Worm (Caenorhabditis elegans): ENCODE data around the gene sas-7.

Gene sas-7

DNA sequence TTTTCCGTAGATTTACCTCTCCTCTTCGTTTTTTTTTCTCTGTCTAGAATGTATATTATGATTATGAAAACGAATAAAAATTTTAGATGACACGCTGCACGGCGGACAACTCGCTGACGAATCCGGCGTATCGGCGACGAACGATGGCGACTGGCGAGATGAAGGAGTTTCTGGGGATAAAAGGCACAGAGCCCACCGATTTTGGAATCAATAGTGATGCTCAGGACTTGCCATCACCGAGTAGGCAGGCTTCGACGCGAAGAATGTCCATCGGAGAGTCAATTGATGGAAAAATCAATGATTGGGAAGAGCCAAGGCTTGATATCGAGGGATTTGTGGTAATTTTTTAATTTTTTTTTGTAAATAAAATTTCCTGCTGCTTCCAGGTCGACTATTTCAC lies 14.3 kb downstream of the sas-7 start, which contains the start of gene ced-9:
Gene ced-9 (plus strand): TSS at position 87 of the 400 bp plus-strand sequence.
- TF ChIP-seq mep-1 (tag; optimal IDR thresholded peaks at IDR 0.05) (no peak), unc-39 (tag; optimal IDR thresholded peaks at IDR 0.05) (no peak), zip-8 (tag; optimal IDR thresholded peaks at IDR 0.05) (no peak), lin-13 (tag; optimal IDR thresholded peaks at IDR 0.05) (no peak), bed-3 (GFP tag; optimal IDR thresholded peaks at IDR 0.05) (no peak), mls-2 (tag; optimal IDR thresholded peaks at IDR 0.05) (no peak), snpc-4 (tag; optimal IDR thresholded peaks at IDR 0.05) (no peak), flh-1 (GFP tag; optimal IDR thresholded peaks at IDR 0.05) (no peak), drap-1 (GFP tag; optimal IDR thresholded peaks at IDR 0.05) (no peak), ceh-83 (GFP tag; optimal IDR thresholded peaks at IDR 0.05) (no peak)

ce11 chrIII:10336109-10336508 lies 15.3 kb downstream of the sas-7 start:
- TF ChIP-seq ham-2 (GFP tag; optimal IDR thresholded peaks at IDR 0.05) (no peak), sem-2 (GFP tag; optimal IDR thresholded peaks at IDR 0.05) (no peak), elt-3 (tag; optimal IDR thresholded peaks at IDR 0.05) (no peak), ceh-43 (GFP tag; optimal IDR thresholded peaks at IDR 0.05) (no peak), ztf-11 (tag; optimal IDR thresholded peaks at IDR 0.05) (no peak), ceh-39 (tag; optimal IDR thresholded peaks at IDR 0.05) (no peak), nhr-76 (tag; optimal IDR thresholded peaks at IDR 0.05) (no peak), lsy-2 (tag; optimal IDR thresholded peaks at IDR 0.05) (no peak), unc-120 (tag; optimal IDR thresholded peaks at IDR 0.05; ENCODE audit: poor library complexity, severe bottlenecking) (no peak), lin-13 (tag; optimal IDR thresholded peaks at IDR 0.05) (no peak), ceh-83 (GFP tag; optimal IDR thresholded peaks at IDR 0.05) (no peak), zip-8 (tag; optimal IDR thresholded peaks at IDR 0.05) (no peak)

- TF ChIP-seq tbx-8 (GFP tag; optimal IDR thresholded peaks at IDR 0.05), result no peak
- TF ChIP-seq lin-32 (GFP tag; optimal IDR thresholded peaks at IDR 0.05), result no peak
- no peak for TF ChIP-seq cnd-1 (tag; optimal IDR thresholded peaks at IDR 0.05)
- no peak for TF ChIP-seq unc-120 (tag; optimal IDR thresholded peaks at IDR 0.05; ENCODE audit: poor library complexity, severe bottlenecking)
- no peak for TF ChIP-seq nhr-28 (tag; optimal IDR thresholded peaks at IDR 0.05)
- no peak for TF ChIP-seq ztf-11 (tag; optimal IDR thresholded peaks at IDR 0.05)
- TF ChIP-seq flh-1 (GFP tag; optimal IDR thresholded peaks at IDR 0.05), result no peak
- TF ChIP-seq snpc-4 (tag; optimal IDR thresholded peaks at IDR 0.05), result no peak
- no peak for TF ChIP-seq nhr-12 (tag; optimal IDR thresholded peaks at IDR 0.05)
- TF ChIP-seq ceh-43 (GFP tag; optimal IDR thresholded peaks at IDR 0.05), result no peak
- TF ChIP-seq sptf-1 (tag; optimal IDR thresholded peaks at IDR 0.05), result no peak
- no peak for TF ChIP-seq mep-1 (tag; optimal IDR thresholded peaks at IDR 0.05)
These were observed 16.8 kb downstream of the sas-7 start, which contains the start of gene ttr-15 for ce11 chrIII:10337508-10338166. TSS of gene ttr-15 (plus strand) at chrIII:10337847.

DNA sequence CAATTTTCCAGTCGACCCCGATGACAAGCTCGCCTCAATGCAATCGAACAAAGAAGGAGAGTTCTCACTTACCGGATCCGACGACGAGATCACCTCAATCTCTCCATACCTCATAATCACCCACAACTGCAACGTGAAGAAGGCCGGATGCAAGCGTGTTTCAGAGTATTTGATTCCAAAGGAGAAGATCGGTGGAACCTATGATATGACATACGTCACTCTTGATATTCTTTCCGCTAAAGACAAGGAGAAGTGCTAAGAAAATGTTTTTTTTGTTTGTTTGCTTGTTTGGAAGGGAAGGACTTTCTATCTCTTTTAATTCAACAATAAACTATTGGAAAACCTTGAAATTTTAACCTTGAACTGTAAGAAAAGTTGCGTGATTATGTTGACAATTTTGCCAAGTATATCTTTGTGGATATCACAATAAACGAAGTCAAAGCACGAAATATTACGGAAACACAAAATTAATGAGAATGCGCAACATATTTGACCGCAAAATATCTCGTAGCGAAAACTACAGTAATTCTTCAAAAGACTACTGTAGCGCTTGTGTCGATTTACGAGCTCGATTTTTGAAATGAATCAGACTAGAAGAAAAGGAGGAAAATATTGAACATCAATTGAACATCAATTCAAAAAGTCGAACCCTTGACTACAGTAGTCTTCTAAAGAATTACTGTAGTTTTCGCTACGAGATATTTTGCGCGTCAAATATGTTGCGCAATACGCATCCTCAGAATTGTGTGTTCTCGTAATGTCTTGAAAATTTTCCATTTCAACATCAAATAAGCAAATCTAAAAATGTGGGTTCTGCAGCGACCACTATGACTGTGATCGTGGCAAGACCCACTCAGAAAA lies 18.4 kb downstream of the sas-7 start:
- no peak for TF ChIP-seq tbx-8 (GFP tag; optimal IDR thresholded peaks at IDR 0.05)
- TF ChIP-seq unc-120 (tag; optimal IDR thresholded peaks at IDR 0.05; ENCODE audit: poor library complexity, severe bottlenecking), result no peak
- TF ChIP-seq nhr-12 (tag; optimal IDR thresholded peaks at IDR 0.05), result no peak
- TF ChIP-seq zip-8 (tag; optimal IDR thresholded peaks at IDR 0.05), result peak; percentile 89
- TF ChIP-seq M03D4.4 (tag; optimal IDR thresholded peaks at IDR 0.05), result no peak

- TF ChIP-seq cnd-1 (tag; optimal IDR thresholded peaks at IDR 0.05) (no peak), bed-3 (GFP tag; optimal IDR thresholded peaks at IDR 0.05) (no peak)
These were observed 19.1 kb downstream of the sas-7 start for ce11 chrIII:10339949-10340348.

DNA sequence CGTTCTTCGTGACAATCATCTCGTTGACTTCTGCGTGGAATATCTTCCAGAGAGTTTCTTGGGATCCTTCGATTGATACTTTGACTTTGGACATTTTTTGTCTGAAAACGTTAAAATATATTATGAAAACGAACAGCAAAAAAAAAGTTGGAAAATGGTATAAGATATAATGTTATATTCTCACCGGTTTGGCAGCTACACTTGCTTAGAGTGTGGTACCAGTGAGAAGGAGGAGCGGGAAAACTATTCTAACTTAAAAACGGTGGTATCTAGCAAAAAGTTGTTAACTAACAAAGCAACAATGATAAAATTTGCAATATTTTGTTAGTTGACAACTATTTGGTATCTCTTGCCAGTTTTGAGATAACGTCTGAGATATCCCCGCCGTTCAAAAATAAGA lies 20.9 kb downstream of the sas-7 start, which contains the start of gene tbx-9:
Gene tbx-9 (minus strand): TSS at position 101 of the 400 bp plus-strand sequence.
- TF ChIP-seq elt-3 (tag; optimal IDR thresholded peaks at IDR 0.05), result no peak
- no peak for TF ChIP-seq ces-1 (GFP tag; optimal IDR thresholded peaks at IDR 0.05)
- no peak for TF ChIP-seq mab-5 (tag; optimal IDR thresholded peaks at IDR 0.05)
